ENCODE assay signal across 3 fruit fly cellular contexts in the genomic region with DNA sequence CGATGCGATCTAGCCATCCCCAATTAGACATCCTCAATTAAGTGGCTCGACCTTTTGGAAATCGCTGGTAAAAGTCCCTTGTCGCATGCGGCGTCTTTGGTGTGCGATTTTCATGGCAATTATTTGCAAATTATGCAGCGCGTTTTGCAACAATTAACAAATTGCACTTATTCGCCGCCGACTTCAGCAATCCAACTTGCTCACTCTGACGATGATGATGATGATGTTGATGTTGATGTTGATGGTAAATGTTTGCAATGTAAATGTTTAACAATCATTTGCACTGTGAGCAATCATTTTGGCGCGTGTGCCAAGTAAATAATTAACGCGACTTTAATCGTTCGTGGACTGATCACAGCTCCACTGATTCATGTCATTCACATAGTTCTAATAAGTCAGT.
TF ChIP-seq lines count a peak whose summit lies in the region.

No protein-coding gene starts in this region.

- TF ChIP-seq CTCF in whole organism, embryonic (GFP tag; optimal IDR thresholded peaks at IDR 0.05; lab: Kevin White, UChicago), result no peak

TF ChIP-seq in whole organism, embryonic, 481 proteins besides CTCF, POLR2A, EP300 and RAD21:
- TF ChIP-seq HLH3B (GFP tag; IDR thresholded peaks at IDR 0.05; lab: Robert Waterston, UW) (no peak), Ets65A (GFP tag; lab: Kevin White, UChicago) (peak; percentile 59), CG9609 (GFP tag; optimal IDR thresholded peaks at IDR 0.05; lab: Kevin White, UChicago) (no peak), CG1603 (tag; optimal IDR thresholded peaks at IDR 0.05; lab: Kevin White, UChicago) (peak; percentile 21), pan (optimal IDR thresholded peaks at IDR 0.05; lab: Kevin White, UChicago) (no peak), pan (GFP tag; optimal IDR thresholded peaks at IDR 0.05 in 1 of 2, IDR thresholded peaks at IDR 0.05 in 1 of 2) (peak in 1 of 2 experiments; percentile 19), CG9797 (GFP tag; optimal IDR thresholded peaks at IDR 0.05; lab: Kevin White, UChicago) (no peak), TFAM (GFP tag; optimal IDR thresholded peaks at IDR 0.05; lab: Kevin White, UChicago) (no peak), ken (GFP tag; IDR thresholded peaks at IDR 0.05; lab: Robert Waterston, UW) (no peak), gem (tag; optimal IDR thresholded peaks at IDR 0.05; lab: Kevin White, UChicago) (peak; percentile 22), CG8290 (GFP tag; optimal IDR thresholded peaks at IDR 0.05; lab: Kevin White, UChicago) (no peak), CG8290 (tag; optimal IDR thresholded peaks at IDR 0.05; lab: Kevin White, UChicago) (peak in 1 of 2 experiments; percentile 22), hb (GFP tag; IDR thresholded peaks at IDR 0.05; lab: Robert Waterston, UW; ENCODE audit: partially characterized antibody) (0 out of 3 replicates have a peak, but pooled peaks have one; percentile 34), peb (GFP tag; IDR thresholded peaks at IDR 0.05; lab: Robert Waterston, UW) (no peak), gfzf (GFP tag; optimal IDR thresholded peaks at IDR 0.05; lab: Kevin White, UChicago) (no peak), CG11560 (tag; IDR thresholded peaks at IDR 0.05; lab: Robert Waterston, UW) (no peak), PHDP (tag; optimal IDR thresholded peaks at IDR 0.05; lab: Kevin White, UChicago) (no peak), ro (GFP tag; IDR thresholded peaks at IDR 0.05; lab: Robert Waterston, UW) (no peak), chn (GFP tag; optimal IDR thresholded peaks at IDR 0.05; lab: Kevin White, UChicago) (no peak), Ada2b (GFP tag; IDR thresholded peaks at IDR 0.05; lab: Robert Waterston, UW) (no peak), sens (GFP tag; lab: Kevin White, UChicago) (peak; percentile 31), Opbp (GFP tag; IDR thresholded peaks at IDR 0.05; lab: Robert Waterston, UW; ENCODE audit: partially characterized antibody) (no peak), dmrt99B (tag; optimal IDR thresholded peaks at IDR 0.05; lab: Kevin White, UChicago) (peak; percentile 17), Doc2 (GFP tag; IDR thresholded peaks at IDR 0.05; lab: Robert Waterston, UW) (no peak), Sry-β (GFP tag; optimal IDR thresholded peaks at IDR 0.05; lab: Kevin White, UChicago) (no peak)

TF ChIP-seq in whole organism, prepupa, 60 proteins besides CTCF, POLR2A, EP300 and RAD21 (continues in another document):
- TF ChIP-seq CG4318 (GFP tag; optimal IDR thresholded peaks at IDR 0.05; lab: Kevin White, UChicago) (no peak), vri (GFP tag; optimal IDR thresholded peaks at IDR 0.05; lab: Kevin White, UChicago) (no peak), CG7368 (GFP tag; optimal IDR thresholded peaks at IDR 0.05; lab: Kevin White, UChicago) (peak; percentile 37), Blimp-1 (GFP tag; optimal IDR thresholded peaks at IDR 0.05; lab: Kevin White, UChicago) (no peak), CG6276 (GFP tag; optimal IDR thresholded peaks at IDR 0.05; lab: Kevin White, UChicago) (no peak), CG10631 (GFP tag; optimal IDR thresholded peaks at IDR 0.05; lab: Kevin White, UChicago) (no peak), dsx (GFP tag; optimal IDR thresholded peaks at IDR 0.05; lab: Kevin White, UChicago; ENCODE audit: poor library complexity, severe bottlenecking) (no peak), Sox15 (GFP tag; optimal IDR thresholded peaks at IDR 0.05; lab: Kevin White, UChicago) (no peak), Sox14 (GFP tag; optimal IDR thresholded peaks at IDR 0.05; lab: Kevin White, UChicago) (no peak), CG10669 (GFP tag; optimal IDR thresholded peaks at IDR 0.05; lab: Kevin White, UChicago) (peak; percentile 20), Eip75B (GFP tag; optimal IDR thresholded peaks at IDR 0.05; lab: Kevin White, UChicago) (no peak), CG34406 (GFP tag; optimal IDR thresholded peaks at IDR 0.05; lab: Kevin White, UChicago) (peak; percentile 38), CG1621 (tag; optimal IDR thresholded peaks at IDR 0.05; lab: Kevin White, UChicago) (peak; percentile 26), achi (GFP tag; optimal IDR thresholded peaks at IDR 0.05; lab: Kevin White, UChicago) (peak; percentile 15), eg (GFP tag; IDR thresholded peaks at IDR 0.05; lab: Robert Waterston, UW) (0 out of 3 replicates have a peak, but pooled peaks have one; percentile 21), CG8119 (GFP tag; IDR thresholded peaks at IDR 0.05; lab: Robert Waterston, UW) (no peak), CG8632 (GFP tag; optimal IDR thresholded peaks at IDR 0.05; lab: Kevin White, UChicago) (peak; percentile 21), Ets21C (GFP tag; optimal IDR thresholded peaks at IDR 0.05; lab: Kevin White, UChicago) (no peak), CG3919 (GFP tag; optimal IDR thresholded peaks at IDR 0.05; lab: Kevin White, UChicago) (peak; percentile 47), CG6163 (GFP tag; IDR thresholded peaks at IDR 0.05; lab: Robert Waterston, UW) (peak; percentile 44; the same call in 1 of the 3 replicates), CG31627 (GFP tag; optimal IDR thresholded peaks at IDR 0.05; lab: Kevin White, UChicago) (no peak), ss (GFP tag; optimal IDR thresholded peaks at IDR 0.05; lab: Kevin White, UChicago) (peak in 1 of 2 experiments; percentile 8), Eip78C (GFP tag; lab: Kevin White, UChicago) (peak; percentile 77), Hr38 (GFP tag; optimal IDR thresholded peaks at IDR 0.05; lab: Kevin White, UChicago) (no peak), CG8319 (GFP tag; optimal IDR thresholded peaks at IDR 0.05; lab: Kevin White, UChicago) (no peak), esn (GFP tag; optimal IDR thresholded peaks at IDR 0.05; lab: Kevin White, UChicago) (no peak), pdm3 (GFP tag; optimal IDR thresholded peaks at IDR 0.05; lab: Kevin White, UChicago) (peak; percentile 19), Gug (GFP tag; IDR thresholded peaks at IDR 0.05; lab: Robert Waterston, UW) (no peak), Met (GFP tag; optimal IDR thresholded peaks at IDR 0.05; lab: Kevin White, UChicago) (no peak), CG6854 (GFP tag; optimal IDR thresholded peaks at IDR 0.05; lab: Kevin White, UChicago) (peak; percentile 25), salr (GFP tag; optimal IDR thresholded peaks at IDR 0.05; lab: Kevin White, UChicago) (peak in 1 of 2 experiments; percentile 28), Smox (GFP tag; optimal IDR thresholded peaks at IDR 0.05; lab: Kevin White, UChicago) (no peak), CG6808 (GFP tag; optimal IDR thresholded peaks at IDR 0.05; lab: Kevin White, UChicago) (no peak)

TF ChIP-seq in whole organism, pupa, 21 proteins besides CTCF, POLR2A, EP300 and RAD21:
- no peak for TF ChIP-seq CG17806 (tag; optimal IDR thresholded peaks at IDR 0.05; lab: Kevin White, UChicago)
- no peak for TF ChIP-seq CG10348 (GFP tag; IDR thresholded peaks at IDR 0.05; lab: Robert Waterston, UW)
- TF ChIP-seq fd96Ca (GFP tag; IDR thresholded peaks at IDR 0.05; lab: Robert Waterston, UW), result no peak
- no peak for TF ChIP-seq CG15710 (tag; optimal IDR thresholded peaks at IDR 0.05; lab: Kevin White, UChicago)
- TF ChIP-seq CG8301 (tag; optimal IDR thresholded peaks at IDR 0.05; lab: Kevin White, UChicago), result no peak
- TF ChIP-seq rn (GFP tag; IDR thresholded peaks at IDR 0.05; lab: Robert Waterston, UW), result no peak
- TF ChIP-seq CG8159 (tag; optimal IDR thresholded peaks at IDR 0.05; lab: Kevin White, UChicago), result peak; percentile 5
- no peak for TF ChIP-seq Pif1B (GFP tag; optimal IDR thresholded peaks at IDR 0.05; lab: Kevin White, UChicago)
- no peak for TF ChIP-seq D1 (tag; optimal IDR thresholded peaks at IDR 0.05; lab: Kevin White, UChicago)
- no peak for TF ChIP-seq CG9948 (tag; optimal IDR thresholded peaks at IDR 0.05; lab: Kevin White, UChicago)
- no peak for TF ChIP-seq CG13204 (GFP tag; optimal IDR thresholded peaks at IDR 0.05; lab: Kevin White, UChicago)
- no peak for TF ChIP-seq Ets98B (GFP tag; IDR thresholded peaks at IDR 0.05; lab: Robert Waterston, UW)
- TF ChIP-seq CG12605 (GFP tag; IDR thresholded peaks at IDR 0.05; lab: Robert Waterston, UW), result no peak
- no peak for TF ChIP-seq CG32121 (GFP tag; IDR thresholded peaks at IDR 0.05; lab: Robert Waterston, UW)
- TF ChIP-seq Snoo (tag; optimal IDR thresholded peaks at IDR 0.05; lab: Kevin White, UChicago), result peak; percentile 15
- TF ChIP-seq EcR (GFP tag; optimal IDR thresholded peaks at IDR 0.05; lab: Kevin White, UChicago), result no peak
- TF ChIP-seq gl (tag; optimal IDR thresholded peaks at IDR 0.05; lab: Kevin White, UChicago), result no peak
- TF ChIP-seq CG34367 (tag; optimal IDR thresholded peaks at IDR 0.05; lab: Kevin White, UChicago), result peak; percentile 14
- TF ChIP-seq CG4496 (GFP tag; IDR thresholded peaks at IDR 0.05; lab: Robert Waterston, UW), result 0 out of 3 replicates have a peak, but pooled peaks have one; percentile 13
- TF ChIP-seq CG14655 (GFP tag; optimal IDR thresholded peaks at IDR 0.05; lab: Kevin White, UChicago), result no peak
- TF ChIP-seq Pif1A (GFP tag; optimal IDR thresholded peaks at IDR 0.05; lab: Kevin White, UChicago), result peak; percentile 40

Comparison
In these comparisons a context has a peak if more than half of its experiments do, and no peak if none do; other contexts are left out.
1. Of the 7 proteins assayed by ChIP-seq in both whole organism, embryonic and whole organism, prepupa: peak only in whole organism, embryonic: none; only in whole organism, prepupa: CG6854; in both: none; in neither: 6.